Worm (Caenorhabditis elegans) whole organism, young adult: ENCODE data around the gene F20D6.12.

ENCODE experiments used
- akir-1 ChIP-seq: fragments of 200-800 bp; sonication (Bioruptor generic); optimal IDR thresholded peaks from 2 replicates; lab custom pipeline; 2018; ENCODE audit warnings: mild to moderate bottlenecking, missing genetic modification characterization, moderate library complexity, missing compliant biosample characterization
- ama-1 ChIP-seq, 3 experiments: fragments of 150-350 bp in 1 of 3; sonication (generic microtip) in 2 of 3; optimal IDR thresholded peaks; 2 replicates each; lab custom pipeline; 2014 to 2018; ENCODE audit warnings: missing biosample characterization in 2 of 3, missing genetic modification characterization in 2 of 3, missing genetic modification reagents in 2 of 3
- bed-2 ChIP-seq: fragments of 200-800 bp; sonication (Bioruptor generic); IDR thresholded peaks from 2 replicates; pipeline ENCODE4 v1.3.6; 2022; ENCODE audit warnings: missing genetic modification reagents, missing genetic modification characterization, missing compliant biosample characterization
- cebp-2 ChIP-seq: fragments of 200-800 bp; sonication (Bioruptor generic); IDR thresholded peaks from 2 replicates; pipeline ENCODE4 v1.3.6; 2022; ENCODE audit warnings: missing genetic modification characterization, missing compliant biosample characterization
- lsy-27 ChIP-seq: sonication (generic microtip); optimal IDR thresholded peaks from 2 replicates; lab custom pipeline; 2017; ENCODE audit warnings: missing genetic modification characterization, mild to moderate bottlenecking, missing compliant biosample characterization, antibody characterized with exemption, missing genotype, borderline replicate concordance; ENCODE audit not compliant: insufficient read depth
- nhr-80 ChIP-seq: sonication (generic microtip); optimal IDR thresholded peaks from 2 replicates; lab custom pipeline; 2016; ENCODE audit warnings: missing genetic modification characterization, missing compliant biosample characterization
- snpc-4 ChIP-seq, 5 experiments: fragments of 150-350 bp in 1 of 5; sonication (generic microtip) in 4 of 5; optimal IDR thresholded peaks; 2 replicates each; lab custom pipeline; 2014 to 2018; ENCODE audit warnings: missing genetic modification characterization in 5 of 5, missing biosample characterization in 3 of 5, antibody characterized with exemption in 2 of 5, mild to moderate bottlenecking in 2 of 5, missing compliant biosample characterization in 2 of 5, missing genotype in 2 of 5, moderate library complexity in 2 of 5, missing genetic modification reagents in 1 of 5
- ztf-28 ChIP-seq: fragments of 200-800 bp; sonication (Bioruptor generic); IDR thresholded peaks from 2 replicates; pipeline ENCODE4 v1.3.6; 2022; ENCODE audit warnings: missing genetic modification reagents, missing genetic modification characterization, missing compliant biosample characterization

- TF ChIP-seq ztf-28: no peak
- TF ChIP-seq ama-1 (optimal IDR thresholded peaks at IDR 0.05; lab: Kevin White, UChicago): no peak
- no peak for TF ChIP-seq ama-1 (GFP tag; optimal IDR thresholded peaks at IDR 0.05; lab: Kevin White, UChicago)
- TF ChIP-seq nhr-80 (tag; lab: Kevin White, UChicago): no peak
- TF ChIP-seq akir-1: no peak
- no peak for TF ChIP-seq cebp-2 (GFP tag; lab: Robert Waterston, UW)
- no peak for TF ChIP-seq snpc-4 (GFP tag; optimal IDR thresholded peaks at IDR 0.05; lab: Kevin White, UChicago)
- TF ChIP-seq snpc-4 (tag; optimal IDR thresholded peaks at IDR 0.05; lab: Kevin White, UChicago): no peak
- TF ChIP-seq lsy-27 (tag; lab: Kevin White, UChicago): no peak
- no peak for TF ChIP-seq bed-2 (GFP tag; lab: Robert Waterston, UW)
Measured at ce11 chrV:8169150-8169549, 20.8 kb downstream of the F20D6.12 start.
